Worm (Caenorhabditis elegans) whole organism, late embryonic: Measurements from ENCODE around the gene F38E1.6.

Source experiments
- ceh-2 ChIP-seq: sonication (generic microtip); optimal IDR thresholded peaks from 2 replicates; lab custom pipeline; 2016; ENCODE audit warnings: missing genotype, missing genetic modification characterization, missing compliant biosample characterization
- elt-4 ChIP-seq: sonication (generic microtip); optimal IDR thresholded peaks from 2 replicates; lab custom pipeline; 2016; ENCODE audit warnings: missing genetic modification characterization, missing compliant biosample characterization
- hlh-6 ChIP-seq: sonication (generic microtip); optimal IDR thresholded peaks from 2 replicates; lab custom pipeline; 2016; ENCODE audit warnings: missing genotype, missing genetic modification characterization, missing compliant biosample characterization
- nhr-11 ChIP-seq: fragments of 150-350 bp; optimal IDR thresholded peaks from 2 replicates; lab custom pipeline; 2014; ENCODE audit warnings: missing biosample characterization, missing genetic modification characterization
- pag-3 ChIP-seq: sonication (generic microtip); optimal IDR thresholded peaks from 2 replicates; lab custom pipeline; 2016; ENCODE audit warnings: missing compliant biosample characterization, missing genetic modification characterization, borderline replicate concordance
- rnt-1 ChIP-seq: sonication (generic microtip); optimal IDR thresholded peaks from 2 replicates; lab custom pipeline; 2016; ENCODE audit warnings: missing genetic modification characterization, missing compliant biosample characterization
- sdc-2 ChIP-seq: sonication (generic microtip); optimal IDR thresholded peaks from 2 replicates; lab custom pipeline; 2016; ENCODE audit warnings: missing genotype, missing genetic modification characterization, missing compliant biosample characterization
- syd-9 ChIP-seq: sonication (generic microtip); optimal IDR thresholded peaks from 2 replicates; lab custom pipeline; 2016; ENCODE audit warnings: mild to moderate bottlenecking, missing genetic modification characterization, moderate library complexity, missing compliant biosample characterization

DNA sequence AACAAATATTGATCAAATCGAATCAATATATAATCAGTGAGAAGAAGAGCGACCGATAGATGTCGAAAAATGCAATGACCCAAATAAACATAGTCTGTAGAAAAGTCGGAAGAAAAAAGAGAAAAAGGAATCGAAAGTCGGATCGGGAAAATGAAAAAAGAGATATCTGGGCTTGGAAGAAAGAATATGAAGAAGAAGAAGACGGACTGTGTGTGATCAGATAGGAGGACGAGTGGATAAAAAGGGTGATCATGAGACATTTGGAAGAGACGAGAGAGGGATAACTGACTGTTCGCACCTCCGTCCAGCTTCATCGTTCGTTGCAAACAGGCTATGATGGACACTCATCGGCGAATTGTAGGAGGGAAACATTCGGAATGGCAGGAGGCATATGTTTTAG is 49.7 kb downstream of the F38E1.6 start:
- TF ChIP-seq rnt-1, result no peak
- no peak for TF ChIP-seq syd-9 (tag; lab: Kevin White, UChicago)
- TF ChIP-seq pag-3 (tag; lab: Kevin White, UChicago), result no peak
- TF ChIP-seq sdc-2 (tag; lab: Kevin White, UChicago), result no peak
- TF ChIP-seq ceh-2 (tag; lab: Kevin White, UChicago), result no peak
- no peak for TF ChIP-seq nhr-11
- no peak for TF ChIP-seq hlh-6 (tag; lab: Kevin White, UChicago)
- TF ChIP-seq elt-4, result no peak
